Worm (Caenorhabditis elegans): ENCODE data around the gene srz-95.
A peak's percentile ranks its signal among the peaks of the same experiment; 100 is the strongest.
"Not testable (repeated sequence)": the region's sequence is repeated elsewhere in the genome, so short reads cannot be mapped to it uniquely, and the experiment has no call there.

Gene srz-95

DNA sequence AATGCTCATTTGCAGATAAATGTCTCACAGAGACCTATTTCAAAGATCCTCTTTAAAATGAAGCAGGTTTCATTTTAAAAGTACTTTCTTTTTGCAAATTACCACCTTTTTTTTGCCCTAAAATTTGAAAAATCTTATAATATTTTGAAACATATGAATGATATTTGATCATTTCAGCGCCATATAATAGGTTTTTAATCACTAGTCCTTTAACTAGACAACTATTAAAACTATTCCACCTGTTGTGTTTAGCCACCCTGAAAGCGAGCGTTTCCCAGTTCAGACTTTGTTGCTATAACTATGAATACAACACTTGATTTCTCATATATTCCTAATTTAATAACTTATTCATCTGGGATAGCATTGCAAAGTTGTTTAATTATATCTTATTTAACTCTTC is at the start of gene srz-95:
Gene srz-95 (plus strand): TSS at position 301 of the 400 bp plus-strand sequence.
- TF ChIP-seq ceh-36 (tag; optimal IDR thresholded peaks at IDR 0.05) (no peak), ceh-13 (GFP tag; optimal IDR thresholded peaks at IDR 0.05) (no peak), B0310.2 (tag; optimal IDR thresholded peaks at IDR 0.05) (no peak)

DNA sequence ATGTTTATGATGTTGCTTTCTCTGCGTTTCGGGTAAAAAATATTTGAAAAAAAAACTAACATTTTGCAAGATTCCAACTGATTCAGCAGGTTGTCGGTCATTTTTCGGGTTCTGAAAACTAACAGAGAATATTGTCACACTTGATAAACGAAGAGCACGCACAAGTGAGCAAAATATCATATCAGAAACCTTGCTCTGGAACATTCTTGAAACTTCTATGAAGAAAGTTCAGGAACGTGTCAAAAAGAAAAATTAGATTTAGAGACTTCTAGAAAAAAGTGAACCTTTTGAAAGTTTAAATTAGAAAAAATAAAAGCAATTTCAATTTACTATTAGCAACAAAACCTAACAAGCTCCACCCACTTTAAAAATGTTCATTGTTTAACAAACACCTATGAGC is 43.8 kb upstream of the srz-95 start, which contains the start of gene fbxa-112:
Gene fbxa-112 (minus strand): TSS at position 101 of the 400 bp plus-strand sequence.
- not testable (repeated sequence) for TF ChIP-seq ets-7 (tag; optimal IDR thresholded peaks at IDR 0.05); scrt-1 (GFP tag; IDR thresholded peaks at IDR 0.05); ama-1 (optimal IDR thresholded peaks at IDR 0.05)

DNA sequence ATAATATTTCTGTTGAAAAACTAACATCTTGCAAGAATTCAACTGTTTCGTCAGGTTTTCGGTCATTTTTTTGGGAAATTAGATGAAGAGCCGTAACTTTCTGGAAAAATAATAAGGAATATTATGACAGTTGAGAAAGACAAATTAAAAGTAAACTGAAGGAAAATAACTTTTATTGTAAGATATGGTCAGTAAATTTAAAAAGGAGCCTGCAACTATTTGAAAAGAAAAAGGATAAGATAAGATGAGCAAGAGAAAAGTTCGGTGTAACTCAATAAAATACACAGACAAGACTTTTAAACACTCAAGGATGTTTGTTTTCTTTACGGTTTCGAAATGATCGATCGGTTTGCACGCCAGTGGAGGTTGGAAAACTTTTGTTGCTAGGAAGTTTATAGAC is 42.2 kb upstream of the srz-95 start, which contains the start of gene fbxa-111:
Gene fbxa-111 (minus strand): TSS at position 101 of the 400 bp plus-strand sequence.
- TF ChIP-seq hnd-1 (tag; optimal IDR thresholded peaks at IDR 0.05); scrt-1 (GFP tag; IDR thresholded peaks at IDR 0.05); B0310.2 (tag; optimal IDR thresholded peaks at IDR 0.05): not testable (repeated sequence)

DNA sequence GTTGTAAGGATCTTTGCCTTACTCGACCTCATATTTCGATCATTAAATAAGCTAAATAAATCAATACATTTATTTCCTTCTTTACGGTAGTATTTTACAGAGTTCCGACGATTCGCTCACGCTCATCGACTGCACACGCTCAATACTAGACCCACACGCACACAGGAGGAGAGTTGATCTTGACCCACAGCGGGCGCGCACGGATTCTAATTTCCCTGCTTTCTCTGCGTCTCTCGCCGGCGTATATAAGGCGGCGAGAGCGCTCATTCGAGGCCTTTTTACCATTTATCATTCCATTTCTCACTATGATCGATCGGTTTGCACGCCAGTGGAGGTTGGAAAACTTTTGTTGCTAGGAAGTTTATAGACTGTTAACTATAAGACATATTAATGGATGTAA is 41.8 kb upstream of the srz-95 start:
- TF ChIP-seq ets-7 (tag; optimal IDR thresholded peaks at IDR 0.05) (no peak), hmg-4 (GFP tag; optimal IDR thresholded peaks at IDR 0.05) (no peak), F13C5.2 (tag; optimal IDR thresholded peaks at IDR 0.05) (no peak), tra-4 (tag; optimal IDR thresholded peaks at IDR 0.05) (no peak), aly-1 (tag; optimal IDR thresholded peaks at IDR 0.05) (no peak), B0310.2 (tag; optimal IDR thresholded peaks at IDR 0.05) (no peak), ceh-13 (GFP tag; optimal IDR thresholded peaks at IDR 0.05) (no peak), pes-1 (GFP tag; IDR thresholded peaks at IDR 0.05) (no peak)

DNA sequence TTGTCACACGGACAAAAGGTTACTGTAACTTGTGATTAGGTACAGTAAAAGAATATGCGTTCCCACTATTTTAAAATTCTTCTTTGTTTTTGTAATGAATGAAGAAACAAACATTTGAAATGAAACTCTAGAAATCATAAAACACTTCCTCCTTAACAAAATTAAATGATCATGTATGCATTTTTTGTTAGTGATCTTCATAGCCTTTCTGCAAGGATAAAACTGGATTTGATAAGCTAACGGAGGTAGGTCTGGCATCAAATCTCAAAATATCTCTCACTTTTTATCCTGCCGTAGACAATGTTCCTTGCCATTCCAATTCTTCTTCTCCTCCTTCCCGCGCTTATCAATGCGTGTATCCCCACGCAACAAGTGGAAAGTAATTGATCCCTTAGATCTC is 40.3 kb upstream of the srz-95 start, which contains the start of gene clec-238:
Gene clec-238 (plus strand): TSS at position 301 of the 400 bp plus-strand sequence.
- TF ChIP-seq pes-1 (GFP tag; IDR thresholded peaks at IDR 0.05): no peak
- TF ChIP-seq tbx-37 (GFP tag; conservative IDR thresholded peaks at IDR 0.05): no peak
- no peak for TF ChIP-seq flt-1 (GFP tag; IDR thresholded peaks at IDR 0.05)
- TF ChIP-seq ama-1 (optimal IDR thresholded peaks at IDR 0.05): no peak
- TF ChIP-seq F13C5.2 (tag; optimal IDR thresholded peaks at IDR 0.05): no peak

DNA sequence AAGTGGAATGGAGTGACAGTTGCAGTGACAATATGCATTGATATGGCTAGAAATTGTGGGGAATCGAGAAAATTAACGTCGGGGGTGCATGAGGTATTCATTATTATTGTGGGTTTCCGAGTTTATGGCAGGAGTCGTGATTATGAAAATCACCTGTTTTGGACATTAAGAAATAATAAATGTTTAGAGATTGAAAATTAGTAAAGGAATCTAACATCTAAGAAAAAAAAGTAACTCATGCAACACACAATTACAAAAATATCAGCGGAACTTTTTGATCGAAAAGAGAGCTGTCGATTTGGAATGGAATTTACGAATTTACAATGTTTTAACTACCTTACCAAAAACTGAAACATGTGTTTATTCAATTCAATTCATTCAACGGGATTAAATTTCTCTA is 37.1 kb upstream of the srz-95 start, which contains the start of gene srh-206:
Gene srh-206 (minus strand): TSS at position 101 of the 400 bp plus-strand sequence.
- TF ChIP-seq hnd-1 (tag; optimal IDR thresholded peaks at IDR 0.05) (no peak), aly-1 (tag; optimal IDR thresholded peaks at IDR 0.05) (no peak), scrt-1 (GFP tag; IDR thresholded peaks at IDR 0.05) (no peak), tra-4 (tag; optimal IDR thresholded peaks at IDR 0.05) (no peak), ceh-13 (GFP tag; optimal IDR thresholded peaks at IDR 0.05) (no peak), sea-1 (GFP tag; conservative IDR thresholded peaks at IDR 0.05) (no peak), F13C5.2 (tag; optimal IDR thresholded peaks at IDR 0.05) (no peak), ets-7 (tag; optimal IDR thresholded peaks at IDR 0.05) (no peak), pes-1 (GFP tag; IDR thresholded peaks at IDR 0.05) (no peak), hmg-4 (GFP tag; optimal IDR thresholded peaks at IDR 0.05) (no peak), B0310.2 (tag; optimal IDR thresholded peaks at IDR 0.05) (no peak), ama-1 (optimal IDR thresholded peaks at IDR 0.05) (no peak)

DNA sequence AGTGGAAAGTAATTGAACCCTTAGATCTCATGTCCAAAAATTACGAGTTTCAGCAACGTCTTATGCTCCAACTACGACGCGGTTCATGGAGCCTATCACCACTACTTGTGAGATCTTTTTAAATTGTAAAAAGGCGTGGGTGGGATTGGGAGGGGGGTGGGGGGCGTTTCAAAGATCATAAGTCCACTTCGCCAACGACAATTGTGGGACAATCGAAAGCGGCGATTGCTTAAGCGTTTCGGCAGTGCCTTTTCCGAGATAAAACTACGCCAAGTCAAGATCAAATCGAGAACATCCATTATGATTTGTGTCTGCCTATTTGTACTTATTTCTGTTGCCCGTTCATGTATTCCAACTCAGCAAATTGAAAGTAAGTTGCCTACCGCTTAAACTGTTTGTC is 35.6 kb upstream of the srz-95 start, which contains the start of gene clec-239:
Gene clec-239 (plus strand): TSS at position 301 of the 400 bp plus-strand sequence.
- TF ChIP-seq hmg-4 (GFP tag; optimal IDR thresholded peaks at IDR 0.05) (no peak), ceh-36 (tag; optimal IDR thresholded peaks at IDR 0.05) (no peak)

DNA sequence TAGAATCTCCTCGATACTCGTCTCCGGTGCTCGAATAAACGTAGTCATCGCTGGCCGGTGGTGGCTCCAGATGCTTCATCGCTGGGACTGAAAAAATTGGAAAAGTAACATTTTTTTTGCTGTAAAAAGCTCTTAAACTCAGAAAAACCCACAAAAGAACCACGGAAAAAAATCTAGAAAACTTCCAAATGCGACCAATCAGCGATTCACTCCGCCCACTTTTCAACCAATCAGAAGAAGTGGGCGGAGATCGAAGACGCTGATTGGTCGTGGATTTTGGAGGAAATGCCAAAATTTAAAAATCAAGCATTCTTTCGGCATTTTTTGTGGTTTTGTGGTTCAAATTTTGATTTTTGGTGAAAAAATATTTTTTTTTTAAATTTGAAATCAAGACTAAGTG is 32.9 kb upstream of the srz-95 start:
- TF ChIP-seq sea-1 (GFP tag; conservative IDR thresholded peaks at IDR 0.05) (no peak), hmbx-1 (tag; optimal IDR thresholded peaks at IDR 0.05) (no peak), aly-1 (tag; optimal IDR thresholded peaks at IDR 0.05) (no peak), ceh-36 (tag; optimal IDR thresholded peaks at IDR 0.05) (no peak), hmg-4 (GFP tag; optimal IDR thresholded peaks at IDR 0.05) (no peak), tra-4 (tag; optimal IDR thresholded peaks at IDR 0.05) (no peak), ama-1 (optimal IDR thresholded peaks at IDR 0.05) (no peak), pes-1 (GFP tag; IDR thresholded peaks at IDR 0.05) (no peak), ceh-13 (GFP tag; optimal IDR thresholded peaks at IDR 0.05) (no peak), F13C5.2 (tag; optimal IDR thresholded peaks at IDR 0.05) (no peak)

DNA sequence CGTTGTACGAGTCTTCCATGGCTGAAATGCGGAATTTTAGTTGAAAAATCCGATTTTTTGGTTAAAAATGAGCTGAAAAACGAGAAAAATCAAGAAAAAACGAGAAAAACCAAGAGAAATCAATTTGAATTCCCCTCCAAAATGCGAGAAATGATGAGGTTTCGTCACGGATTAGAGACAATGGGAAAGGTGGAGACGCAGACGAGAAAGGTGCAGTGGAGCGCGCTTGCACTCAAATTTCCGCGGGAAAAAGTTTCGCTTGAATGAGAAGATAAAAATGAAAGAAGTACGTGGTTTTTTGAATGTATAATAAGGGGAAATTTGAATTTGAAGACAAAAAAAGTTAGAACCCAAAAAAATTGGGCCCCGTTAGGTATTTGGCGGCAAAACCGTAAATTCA is 26.2 kb upstream of the srz-95 start, which contains the start of gene efl-1:
Gene efl-1 (minus strand): TSS at position 21 of the 400 bp plus-strand sequence.
- TF ChIP-seq F13C5.2 (tag; optimal IDR thresholded peaks at IDR 0.05) (peak; percentile 67), scrt-1 (GFP tag; IDR thresholded peaks at IDR 0.05) (no peak)

DNA sequence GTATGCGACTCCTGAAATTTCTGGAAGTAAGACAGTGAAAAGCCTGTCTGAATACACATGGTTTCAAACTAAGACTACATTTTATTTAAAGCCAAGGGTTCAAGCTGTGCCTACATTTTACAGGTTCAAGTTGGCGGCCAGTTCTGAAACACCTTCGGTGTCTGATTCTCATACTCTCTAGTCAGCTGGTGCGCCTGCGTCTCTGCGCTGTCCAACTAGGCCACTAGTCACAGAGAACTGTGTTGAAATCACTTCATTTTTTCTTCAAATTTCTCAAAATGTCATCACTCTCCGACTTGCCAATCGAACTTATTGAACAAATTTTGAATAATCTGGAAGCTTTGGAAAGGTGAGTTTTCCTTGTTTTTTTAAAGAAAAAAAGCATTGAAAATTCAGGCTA is 25.2 kb upstream of the srz-95 start, which contains the start of gene fbxa-90:
Gene fbxa-90 (plus strand): TSS at position 179 of the 400 bp plus-strand sequence.
- no peak for TF ChIP-seq ama-1 (optimal IDR thresholded peaks at IDR 0.05)
- TF ChIP-seq aly-1 (tag; optimal IDR thresholded peaks at IDR 0.05): no peak
- no peak for TF ChIP-seq ets-7 (tag; optimal IDR thresholded peaks at IDR 0.05)
- TF ChIP-seq hnd-1 (tag; optimal IDR thresholded peaks at IDR 0.05): no peak
- TF ChIP-seq tbx-11 (GFP tag; IDR thresholded peaks at IDR 0.05): no peak
- no peak for TF ChIP-seq tra-4 (tag; optimal IDR thresholded peaks at IDR 0.05)
- TF ChIP-seq pes-1 (GFP tag; IDR thresholded peaks at IDR 0.05): no peak
- no peak for TF ChIP-seq hmg-4 (GFP tag; optimal IDR thresholded peaks at IDR 0.05)

All from whole organism, early embryonic.